Worm (Caenorhabditis elegans) whole organism, L2 larva: Measurements from ENCODE around the gene sel-13.

Experiments
- C34F6.9 ChIP-seq: fragments of 150-350 bp; optimal IDR thresholded peaks from 2 replicates; lab custom pipeline; 2014; ENCODE audit warnings: missing biosample characterization, missing genetic modification characterization
- F13H6.1 ChIP-seq: sonication (generic microtip); optimal IDR thresholded peaks from 2 replicates; lab custom pipeline; 2016; ENCODE audit warnings: missing genetic modification characterization, missing compliant biosample characterization
- Y55F3AM.14 ChIP-seq: fragments of 200-800 bp; sonication (Bioruptor generic); optimal IDR thresholded peaks from 2 replicates; lab custom pipeline; 2018; ENCODE audit warnings: mild to moderate bottlenecking, missing genetic modification characterization, missing compliant biosample characterization
- ZK546.5 ChIP-seq: sonication (generic microtip); optimal IDR thresholded peaks from 2 replicates; lab custom pipeline; 2017; ENCODE audit warnings: missing biosample characterization, missing genetic modification characterization
- alr-1 ChIP-seq: fragments of 150-350 bp; optimal IDR thresholded peaks from 2 replicates; lab custom pipeline; 2014; ENCODE audit warnings: missing biosample characterization, missing genetic modification characterization
- aly-2 ChIP-seq: fragments of 150-350 bp; optimal IDR thresholded peaks from 2 replicates; lab custom pipeline; 2014; ENCODE audit warnings: missing biosample characterization, missing genetic modification characterization
- ama-1 ChIP-seq: fragments of 150-350 bp; optimal IDR thresholded peaks from 2 replicates; lab custom pipeline; 2018; ENCODE audit warnings: inconsistent platforms
- blmp-1 ChIP-seq: sonication (generic microtip); optimal IDR thresholded peaks from 2 replicates; lab custom pipeline; 2017; ENCODE audit warnings: missing genetic modification characterization, mild to moderate bottlenecking, missing compliant biosample characterization, antibody characterized with exemption, moderate library complexity; ENCODE audit not compliant: insufficient read depth
- ceh-82 ChIP-seq: fragments of 150-350 bp; optimal IDR thresholded peaks from 2 replicates; lab custom pipeline; 2014; ENCODE audit warnings: missing biosample characterization, missing genetic modification characterization
- crh-2 ChIP-seq: sonication (generic microtip); optimal IDR thresholded peaks from 2 replicates; lab custom pipeline; 2017; ENCODE audit warnings: missing biosample characterization, missing genetic modification characterization
- egl-27 ChIP-seq: sonication (generic microtip); optimal IDR thresholded peaks from 3 replicates; lab custom pipeline; 2017; ENCODE audit warnings: missing biosample characterization, missing genetic modification reagents, missing genetic modification characterization
- elt-1 ChIP-seq: fragments of 150-350 bp; optimal IDR thresholded peaks from 2 replicates; lab custom pipeline; 2014; ENCODE audit warnings: missing biosample characterization, missing genetic modification characterization
- fos-1 ChIP-seq: fragments of 150-350 bp; optimal IDR thresholded peaks from 2 replicates; lab custom pipeline; 2014; ENCODE audit warnings: missing biosample characterization, missing genetic modification characterization
- gmeb-1 ChIP-seq: fragments of 150-350 bp; optimal IDR thresholded peaks from 2 replicates; lab custom pipeline; 2014; ENCODE audit warnings: missing biosample characterization, missing genetic modification characterization
- lin-39 ChIP-seq: fragments of 150-350 bp; optimal IDR thresholded peaks from 2 replicates; lab custom pipeline; 2014; ENCODE audit warnings: missing biosample characterization, missing genetic modification reagents, missing genetic modification characterization
- lsy-2 ChIP-seq, 2 experiments: fragments of 150-350 bp in 1 of 2; sonication (generic microtip) in 1 of 2; optimal IDR thresholded peaks; 2 replicates each; lab custom pipeline; 2014 to 2017; ENCODE audit warnings: missing biosample characterization in 2 of 2, missing genetic modification characterization in 2 of 2
- mdl-1 ChIP-seq, 2 experiments: fragments of 150-350 bp in 1 of 2; sonication (generic microtip) in 1 of 2; optimal IDR thresholded peaks; 2 replicates each; lab custom pipeline; 2017; ENCODE audit warnings: missing biosample characterization in 2 of 2, missing genetic modification characterization in 2 of 2
- nhr-10 ChIP-seq: sonication (generic microtip); optimal IDR thresholded peaks from 2 replicates; lab custom pipeline; 2017; ENCODE audit warnings: missing biosample characterization, missing genetic modification characterization
- nhr-11 ChIP-seq: fragments of 150-350 bp; optimal IDR thresholded peaks from 2 replicates; lab custom pipeline; 2014; ENCODE audit warnings: missing biosample characterization, missing genetic modification characterization
- nhr-12 ChIP-seq: fragments of 150-350 bp; optimal IDR thresholded peaks from 2 replicates; lab custom pipeline; 2014; ENCODE audit warnings: missing biosample characterization, missing genetic modification characterization
- nhr-129 ChIP-seq: fragments of 150-350 bp; optimal IDR thresholded peaks from 2 replicates; lab custom pipeline; 2014; ENCODE audit warnings: missing biosample characterization, missing genetic modification characterization
- nhr-23 ChIP-seq: fragments of 150-350 bp; optimal IDR thresholded peaks from 2 replicates; lab custom pipeline; 2014; ENCODE audit warnings: missing biosample characterization, missing genetic modification reagents, missing genetic modification characterization
- nhr-237 ChIP-seq: fragments of 150-350 bp; optimal IDR thresholded peaks from 2 replicates; lab custom pipeline; 2014; ENCODE audit warnings: missing biosample characterization, missing genetic modification characterization
- nhr-25 ChIP-seq: fragments of 150-350 bp; sonication (generic microtip); optimal IDR thresholded peaks from 3 replicates; lab custom pipeline; 2014; ENCODE audit warnings: missing biosample characterization, missing genetic modification characterization
- nhr-6 ChIP-seq: fragments of 150-350 bp; optimal IDR thresholded peaks from 2 replicates; lab custom pipeline; 2014; ENCODE audit warnings: missing biosample characterization, missing genetic modification characterization
- nhr-77 ChIP-seq: fragments of 150-350 bp; optimal IDR thresholded peaks from 2 replicates; lab custom pipeline; 2014; ENCODE audit warnings: missing biosample characterization, missing genetic modification characterization
- peb-1 ChIP-seq: fragments of 150-350 bp; optimal IDR thresholded peaks from 2 replicates; lab custom pipeline; 2014; ENCODE audit warnings: missing biosample characterization, missing genetic modification characterization
- sem-4 ChIP-seq: fragments of 150-350 bp; optimal IDR thresholded peaks from 2 replicates; lab custom pipeline; 2014; ENCODE audit warnings: missing biosample characterization, missing genetic modification reagents, missing genetic modification characterization
- skn-1 ChIP-seq: sonication (generic microtip); optimal IDR thresholded peaks from 2 replicates; lab custom pipeline; 2017; ENCODE audit warnings: missing biosample characterization, missing genetic modification characterization
- sma-9 ChIP-seq, 2 experiments: fragments of 150-350 bp in 1 of 2; sonication (generic microtip) in 1 of 2; optimal IDR thresholded peaks; 2 replicates each; lab custom pipeline; 2014 to 2016; ENCODE audit warnings: missing genetic modification characterization in 2 of 2, mild to moderate bottlenecking in 1 of 2, missing biosample characterization in 1 of 2, missing compliant biosample characterization in 1 of 2, missing genetic modification reagents in 1 of 2, moderate library complexity in 1 of 2
- snpc-4 ChIP-seq: fragments of 150-350 bp; optimal IDR thresholded peaks from 2 replicates; lab custom pipeline; 2014; ENCODE audit warnings: missing biosample characterization, missing genetic modification characterization
- unc-39 ChIP-seq: fragments of 150-350 bp; optimal IDR thresholded peaks from 2 replicates; lab custom pipeline; 2014; ENCODE audit warnings: missing biosample characterization, missing genetic modification characterization
- unc-62 ChIP-seq: fragments of 150-350 bp; optimal IDR thresholded peaks from 2 replicates; lab custom pipeline; 2014; ENCODE audit warnings: missing biosample characterization, missing genetic modification reagents, missing genetic modification characterization
- ztf-1 ChIP-seq: fragments of 200-800 bp; sonication (Bioruptor generic); conservative IDR thresholded peaks from 2 replicates; pipeline ENCODE4 v1.3.6; 2022; ENCODE audit warnings: missing genetic modification characterization, missing compliant biosample characterization

The sel-13 gene

ce11 chrIII:4687134-4687533, 12.9 kb downstream of the sel-13 start:
- TF ChIP-seq lsy-2 (tag; optimal IDR thresholded peaks at IDR 0.05; lab: Kevin White, UChicago): peak in 1 of 2 experiments; percentile 56
- TF ChIP-seq egl-27: no peak
- TF ChIP-seq Y55F3AM.14 (GFP tag; lab: Kevin White, UChicago): no peak
- peak; percentile 39 for TF ChIP-seq F13H6.1 (tag; lab: Kevin White, UChicago)
- TF ChIP-seq C34F6.9: peak; percentile 46
- peak; percentile 51 for TF ChIP-seq nhr-129 (tag; lab: Kevin White, UChicago)
- TF ChIP-seq, all 48 proteins: peak for 4

ce11 chrIII:4679963-4680484, 20.0 kb downstream of the sel-13 start, which contains the start of gene srg-11:
Gene srg-11, plus strand, starts transcription at chrIII:4680013.
- no peak for TF ChIP-seq ztf-1 (GFP tag; lab: Robert Waterston, UW)
- no peak for TF ChIP-seq mdl-1 (tag; optimal IDR thresholded peaks at IDR 0.05; lab: Kevin White, UChicago)
- no peak for TF ChIP-seq lin-39 (tag; lab: Kevin White, UChicago)
- no peak for TF ChIP-seq sma-9 (GFP tag; optimal IDR thresholded peaks at IDR 0.05; lab: Kevin White, UChicago)
- TF ChIP-seq sma-9 (tag; optimal IDR thresholded peaks at IDR 0.05; lab: Kevin White, UChicago): no peak

- TF ChIP-seq nhr-12 (no peak), nhr-129 (tag; lab: Kevin White, UChicago) (no peak), nhr-77 (tag; lab: Kevin White, UChicago) (no peak), nhr-25 (no peak)
Observed at ce11 chrIII:4677466-4677865, 22.6 kb downstream of the sel-13 start, which contains the start of gene srg-10. Gene srg-10, plus strand, starts transcription at chrIII:4677766.

ce11 chrIII:4671949-4672348, 28.1 kb downstream of the sel-13 start, which contains the start of gene srg-13:
Gene srg-13, plus strand, starts transcription at chrIII:4672249.
- no peak for TF ChIP-seq ZK546.5 (tag; lab: Kevin White, UChicago)
- TF ChIP-seq ama-1 (lab: Kevin White, UChicago): no peak
- no peak for TF ChIP-seq nhr-12
- no peak for TF ChIP-seq unc-62 (GFP tag; lab: Kevin White, UChicago)
- TF ChIP-seq peb-1 (tag; lab: Kevin White, UChicago): no peak
- TF ChIP-seq fos-1: no peak
- TF ChIP-seq alr-1: no peak

ce11 chrIII:4671491-4671890, 28.5 kb downstream of the sel-13 start, which contains the start of gene T23F11.11:
Gene T23F11.11, minus strand, starts transcription at chrIII:4671591.
- no peak for TF ChIP-seq ceh-82
- no peak for TF ChIP-seq nhr-6 (tag; lab: Kevin White, UChicago)
- no peak for TF ChIP-seq unc-62 (GFP tag; lab: Kevin White, UChicago)
- TF ChIP-seq nhr-11 (tag; lab: Kevin White, UChicago): no peak
- TF ChIP-seq ZK546.5 (tag; lab: Kevin White, UChicago): no peak
- TF ChIP-seq nhr-23 (tag; lab: Kevin White, UChicago): no peak
- no peak for TF ChIP-seq crh-2 (tag; lab: Kevin White, UChicago)
- TF ChIP-seq Y55F3AM.14 (GFP tag; lab: Kevin White, UChicago): no peak
- TF ChIP-seq elt-1: no peak
- TF ChIP-seq ama-1 (lab: Kevin White, UChicago): no peak
- no peak for TF ChIP-seq nhr-10
- no peak for TF ChIP-seq unc-39 (tag; lab: Kevin White, UChicago)
- TF ChIP-seq blmp-1: no peak
- TF ChIP-seq snpc-4 (tag; lab: Kevin White, UChicago): no peak
- no peak for TF ChIP-seq nhr-237 (tag; lab: Kevin White, UChicago)
- TF ChIP-seq sem-4 (tag; lab: Kevin White, UChicago): no peak
- no peak for TF ChIP-seq egl-27
- TF ChIP-seq skn-1 (tag; lab: Kevin White, UChicago): no peak
- no peak for TF ChIP-seq aly-2 (tag; lab: Kevin White, UChicago)
- TF ChIP-seq, all 48 proteins: peak for 0

- TF ChIP-seq gmeb-1 (peak; percentile 10), nhr-129 (tag; lab: Kevin White, UChicago) (peak; percentile 5), sma-9 (GFP tag; optimal IDR thresholded peaks at IDR 0.05; lab: Kevin White, UChicago) (no peak), sma-9 (tag; optimal IDR thresholded peaks at IDR 0.05; lab: Kevin White, UChicago) (no peak), fos-1 (peak; percentile 58)
Observed at ce11 chrIII:4668073-4668472, 32.0 kb downstream of the sel-13 start.
